Worm (Caenorhabditis elegans) whole organism, L3 larva: ENCODE results near the gene repo-1.

Experiments used
- aly-2 ChIP-seq: fragments of 150-350 bp; optimal IDR thresholded peaks from 2 replicates; lab custom pipeline; 2014; ENCODE audit warnings: missing biosample characterization, missing genetic modification characterization
- ceh-16 ChIP-seq: sonication (generic microtip); optimal IDR thresholded peaks from 2 replicates; lab custom pipeline; 2017; ENCODE audit warnings: missing biosample characterization, missing genetic modification characterization
- ceh-9 ChIP-seq: sonication (generic microtip); optimal IDR thresholded peaks from 2 replicates; lab custom pipeline; 2018; ENCODE audit warnings: missing biosample characterization, missing genetic modification characterization
- elt-1 ChIP-seq: fragments of 150-350 bp; optimal IDR thresholded peaks from 2 replicates; lab custom pipeline; 2014; ENCODE audit warnings: missing biosample characterization, missing genetic modification characterization
- lin-39 ChIP-seq: fragments of 150-350 bp; optimal IDR thresholded peaks from 2 replicates; lab custom pipeline; 2018; ENCODE audit warnings: missing biosample characterization, missing genetic modification reagents, missing genetic modification characterization
- mdl-1 ChIP-seq: fragments of 150-350 bp; optimal IDR thresholded peaks from 2 replicates; lab custom pipeline; 2014; ENCODE audit warnings: missing biosample characterization, missing genetic modification characterization
- nhr-11 ChIP-seq: fragments of 150-350 bp; optimal IDR thresholded peaks from 2 replicates; lab custom pipeline; 2014; ENCODE audit warnings: missing biosample characterization, missing genetic modification characterization
- nhr-237 ChIP-seq: fragments of 150-350 bp; optimal IDR thresholded peaks from 2 replicates; lab custom pipeline; 2014; ENCODE audit warnings: missing biosample characterization, missing genetic modification characterization
- nhr-28 ChIP-seq: fragments of 150-350 bp; optimal IDR thresholded peaks from 2 replicates; lab custom pipeline; 2014; ENCODE audit warnings: missing biosample characterization, missing genetic modification characterization
- nhr-76 ChIP-seq: fragments of 150-350 bp; sonication (generic microtip); optimal IDR thresholded peaks from 5 replicates; lab custom pipeline; 2014; ENCODE audit warnings: missing biosample characterization, missing genetic modification characterization
- pha-4 ChIP-seq: fragments of 150-350 bp; optimal IDR thresholded peaks from 2 replicates; lab custom pipeline; 2014; ENCODE audit warnings: missing biosample characterization, missing genetic modification reagents, missing genetic modification characterization
- unc-62 ChIP-seq: fragments of 150-350 bp; sonication (generic microtip); optimal IDR thresholded peaks from 4 replicates; lab custom pipeline; 2014; ENCODE audit warnings: missing biosample characterization, missing genetic modification reagents, missing genetic modification characterization
- ztf-11 ChIP-seq: fragments of 150-350 bp; optimal IDR thresholded peaks from 2 replicates; lab custom pipeline; 2014; ENCODE audit warnings: missing biosample characterization, missing genetic modification characterization
- ztf-4 ChIP-seq: fragments of 150-350 bp; optimal IDR thresholded peaks from 2 replicates; lab custom pipeline; 2014; ENCODE audit warnings: missing biosample characterization, missing genetic modification characterization

- TF ChIP-seq ztf-11 (tag; lab: Kevin White, UChicago) (no peak), lin-39 (tag; lab: Kevin White, UChicago) (no peak), aly-2 (tag; lab: Kevin White, UChicago) (no peak), nhr-28 (no peak), ceh-9 (tag; lab: Kevin White, UChicago) (no peak), nhr-237 (tag; lab: Kevin White, UChicago) (no peak), ceh-16 (tag; lab: Kevin White, UChicago) (no peak), elt-1 (no peak), ztf-4 (peak; percentile 13), unc-62 (GFP tag; lab: Kevin White, UChicago) (no peak), nhr-11 (no peak), mdl-1 (tag; lab: Kevin White, UChicago) (no peak), nhr-76 (no peak), pha-4 (tag; lab: Kevin White, UChicago) (peak; percentile 49)
Observed at ce11 chrIV:12036924-12037323, 47.4 kb upstream of the repo-1 start.
